Fruit fly (Drosophila melanogaster): Measurements from ENCODE around the gene CG5004.

Gene CG5004

DNA sequence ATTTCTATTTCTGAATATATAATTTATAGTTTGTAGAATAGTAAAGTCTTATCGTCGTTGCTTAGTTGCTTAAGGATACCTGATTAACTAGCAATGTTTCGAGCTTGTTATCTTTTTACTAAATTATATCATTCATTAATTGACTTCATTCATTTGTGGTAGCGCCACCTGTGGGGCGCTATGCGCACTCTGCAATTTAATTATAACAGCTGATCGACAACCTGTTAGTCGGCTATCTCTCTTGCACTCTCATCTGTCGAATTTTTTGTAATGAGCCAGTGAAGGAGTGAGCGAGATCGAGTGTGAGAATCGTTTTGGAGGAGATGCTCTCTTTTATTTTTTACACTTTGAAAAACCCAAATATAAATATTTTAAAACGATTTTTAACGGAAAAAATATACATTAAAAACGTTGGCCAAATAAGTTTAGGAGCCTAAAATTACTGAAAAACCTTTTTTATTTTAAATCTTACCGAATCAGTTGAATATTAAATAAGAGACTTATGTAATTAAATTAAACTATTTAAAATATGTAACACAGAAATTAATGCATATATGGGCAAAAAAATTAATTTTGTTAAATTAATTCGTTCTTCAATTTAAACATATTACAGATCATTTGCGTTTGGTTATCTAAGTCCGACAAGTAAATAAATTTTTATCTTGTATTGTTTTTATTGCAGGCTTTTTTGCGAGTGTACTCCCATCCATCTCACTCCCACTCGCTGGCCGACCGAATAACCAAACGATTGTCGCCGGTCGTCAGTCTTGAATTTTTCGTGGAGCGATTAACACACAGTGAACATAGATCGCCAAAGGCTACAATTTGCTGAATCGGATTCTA lies 16.1 kb upstream of the CG5004 start, which contains the start of the genes CG16700 and CG4991 (continued):
- TF ChIP-seq CG5953 (GFP tag; IDR thresholded peaks at IDR 0.05) (no peak), HHEX (GFP tag; optimal IDR thresholded peaks at IDR 0.05) (peak; percentile 68), CG3065 (GFP tag; optimal IDR thresholded peaks at IDR 0.05) (no peak), cad (GFP tag; optimal IDR thresholded peaks at IDR 0.05) (no peak), CG1602 (GFP tag; optimal IDR thresholded peaks at IDR 0.05) (peak; percentile 78), dan (GFP tag; IDR thresholded peaks at IDR 0.05) (no peak), az2 (GFP tag; optimal IDR thresholded peaks at IDR 0.05) (peak; percentile 76), CG2875 (GFP tag; optimal IDR thresholded peaks at IDR 0.05) (peak; percentile 54), bsh (GFP tag; optimal IDR thresholded peaks at IDR 0.05) (peak in 1 of 2 experiments; percentile 71), CG1792 (GFP tag; optimal IDR thresholded peaks at IDR 0.05) (no peak), croc (GFP tag; conservative IDR thresholded peaks at IDR 0.05) (peak; percentile 65), gt (GFP tag; IDR thresholded peaks at IDR 0.05) (no peak; the same call in 1 of the 2 replicates), zen2 (GFP tag; IDR thresholded peaks at IDR 0.05; ENCODE audit: partially characterized antibody) (no peak), danr (GFP tag; IDR thresholded peaks at IDR 0.05) (peak; percentile 72), Camta (GFP tag; optimal IDR thresholded peaks at IDR 0.05) (peak; percentile 36), CG13775 (GFP tag; optimal IDR thresholded peaks at IDR 0.05) (peak; percentile 85), pho (GFP tag; optimal IDR thresholded peaks at IDR 0.05) (no peak), Sox100B (GFP tag; optimal IDR thresholded peaks at IDR 0.05) (peak; percentile 90), CG14965 (GFP tag; optimal IDR thresholded peaks at IDR 0.05; ENCODE audit: borderline replicate concordance) (no peak), Rx (GFP tag; IDR thresholded peaks at IDR 0.05) (peak; percentile 61), wek (GFP tag; optimal IDR thresholded peaks at IDR 0.05) (no peak), mld (GFP tag; IDR thresholded peaks at IDR 0.05; ENCODE audit: partially characterized antibody) (no peak), CG3281 (GFP tag; optimal IDR thresholded peaks at IDR 0.05) (peak; percentile 84), mirr (GFP tag; optimal IDR thresholded peaks at IDR 0.05) (no peak), CG9727 (GFP tag; optimal IDR thresholded peaks at IDR 0.05) (peak; percentile 94), CG14050 (GFP tag; IDR thresholded peaks at IDR 0.05) (no peak; the same call in 2 of the 3 replicates), CG4424 (GFP tag; optimal IDR thresholded peaks at IDR 0.05) (peak; percentile 79), CG18011 (GFP tag; optimal IDR thresholded peaks at IDR 0.05) (no peak), wor (GFP tag; IDR thresholded peaks at IDR 0.05) (peak; percentile 58; the same call in 1 of the 2 replicates), pzg (GFP tag; optimal IDR thresholded peaks at IDR 0.05) (no peak), CG13296 (GFP tag; optimal IDR thresholded peaks at IDR 0.05) (peak; percentile 82), CG11723 (GFP tag; optimal IDR thresholded peaks at IDR 0.05) (peak; percentile 67), insv (GFP tag; optimal IDR thresholded peaks at IDR 0.05) (peak in 1 of 2 experiments; percentile 20), rib (GFP tag; IDR thresholded peaks at IDR 0.05) (0 out of 2 replicates have a peak, but pooled peaks have one; percentile 46), zfh2 (GFP tag; optimal IDR thresholded peaks at IDR 0.05) (no peak), CG3407 (GFP tag; optimal IDR thresholded peaks at IDR 0.05) (peak; percentile 51), CG31388 (GFP tag; optimal IDR thresholded peaks at IDR 0.05) (peak; percentile 16), Bgb (GFP tag; IDR thresholded peaks at IDR 0.05; ENCODE audit: partially characterized antibody) (no peak), CG15011 (GFP tag; optimal IDR thresholded peaks at IDR 0.05) (peak; percentile 65), Lhr (GFP tag; optimal IDR thresholded peaks at IDR 0.05) (peak; percentile 5), HLH3B (GFP tag; IDR thresholded peaks at IDR 0.05) (no peak; the same call in 1 of the 2 replicates), Hsf (GFP tag; optimal IDR thresholded peaks at IDR 0.05) (peak; percentile 61), Dbx (GFP tag; IDR thresholded peaks at IDR 0.05) (peak; percentile 69; the same call in 1 of the 3 replicates), Med (GFP tag) (peak; percentile 83), CG17612 (GFP tag; IDR thresholded peaks at IDR 0.05) (0 out of 2 replicates have a peak, but pooled peaks have one; percentile 30), CG8359 (GFP tag; optimal IDR thresholded peaks at IDR 0.05; ENCODE audit: borderline replicate concordance) (peak; percentile 31)

Data from whole organism, embryonic.